Comparison of ENCODE assay signal across 5 worm cellular contexts in the genomic region with DNA sequence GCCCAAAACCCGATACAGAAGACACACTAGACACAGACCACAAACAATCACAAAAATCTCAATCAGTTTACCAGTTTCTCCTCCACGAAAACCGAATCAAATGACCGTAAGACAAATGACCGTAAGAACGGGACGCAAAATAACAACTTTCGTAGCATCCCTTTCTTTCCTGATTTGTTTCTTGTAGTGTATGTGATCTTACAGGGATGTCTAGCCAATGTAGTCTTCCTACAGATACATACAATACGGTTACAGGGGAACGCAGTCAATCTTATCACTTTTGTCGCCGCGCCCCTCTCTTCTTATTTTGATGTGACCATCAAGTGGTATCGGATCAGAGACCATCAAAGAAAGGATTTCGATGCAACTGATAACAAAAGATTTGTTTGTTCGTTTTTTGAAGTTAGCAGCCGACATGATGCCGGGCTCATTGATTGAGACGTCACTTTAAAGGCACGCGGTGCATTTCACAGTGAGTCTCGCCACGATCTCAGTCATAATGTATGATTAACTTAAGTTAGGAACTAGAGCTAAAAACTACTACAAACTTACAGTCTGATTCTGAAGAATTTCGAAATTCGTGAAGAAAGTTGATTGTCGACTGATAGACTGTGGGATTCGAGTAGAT.
A peak's percentile ranks its signal among the peaks of the same experiment; 100 is the strongest.
TF ChIP-seq lines count a peak whose summit lies in the region.

No protein-coding gene starts in this region.

TF ChIP-seq in whole organism, L1 larva, 84 proteins besides CTCF, POLR2A, EP300 and RAD21 (continues in another document):
- TF ChIP-seq nhr-77 (tag; optimal IDR thresholded peaks at IDR 0.05; lab: Kevin White, UChicago) (no peak), elt-2 (tag; optimal IDR thresholded peaks at IDR 0.05; lab: Kevin White, UChicago) (no peak), nhr-20 (tag; optimal IDR thresholded peaks at IDR 0.05; lab: Kevin White, UChicago) (peak; percentile 65), lin-14 (GFP tag; optimal IDR thresholded peaks at IDR 0.05; lab: Kevin White, UChicago) (peak; percentile 71), ceh-88 (GFP tag; IDR thresholded peaks at IDR 0.05; lab: Robert Waterston, UW) (no peak), lin-15B (tag; optimal IDR thresholded peaks at IDR 0.05; lab: Kevin White, UChicago) (no peak), ceh-82 (tag; optimal IDR thresholded peaks at IDR 0.05; lab: Kevin White, UChicago) (no peak), mef-2 (tag; optimal IDR thresholded peaks at IDR 0.05; lab: Kevin White, UChicago) (no peak), C04F5.9 (tag; optimal IDR thresholded peaks at IDR 0.05; lab: Kevin White, UChicago) (no peak), unc-98 (GFP tag; IDR thresholded peaks at IDR 0.05; lab: Robert Waterston, UW) (no peak), grh-1 (GFP tag; IDR thresholded peaks at IDR 0.05; lab: Robert Waterston, UW) (0 out of 2 replicates have a peak, but pooled peaks have one; percentile 8), fkh-8 (tag; optimal IDR thresholded peaks at IDR 0.05; lab: Kevin White, UChicago) (no peak), nhr-84 (tag; optimal IDR thresholded peaks at IDR 0.05; lab: Kevin White, UChicago) (no peak), nhr-11 (tag; optimal IDR thresholded peaks at IDR 0.05; lab: Kevin White, UChicago) (no peak), nhr-71 (tag; optimal IDR thresholded peaks at IDR 0.05; lab: Kevin White, UChicago) (peak; percentile 63), nhr-76 (tag; optimal IDR thresholded peaks at IDR 0.05; lab: Kevin White, UChicago) (no peak), sox-4 (tag; optimal IDR thresholded peaks at IDR 0.05; lab: Kevin White, UChicago) (no peak)

TF ChIP-seq in whole organism, L2 larva, 48 proteins besides CTCF, POLR2A, EP300 and RAD21 (continues in another document):
- no peak for TF ChIP-seq dmd-4 (tag; optimal IDR thresholded peaks at IDR 0.05; lab: Kevin White, UChicago)
- no peak for TF ChIP-seq egl-27 (tag; optimal IDR thresholded peaks at IDR 0.05; lab: Kevin White, UChicago)
- no peak for TF ChIP-seq Y55F3AM.14 (GFP tag; optimal IDR thresholded peaks at IDR 0.05; lab: Kevin White, UChicago)
- TF ChIP-seq unc-62 (GFP tag; optimal IDR thresholded peaks at IDR 0.05; lab: Kevin White, UChicago) = no peak
- no peak for TF ChIP-seq ztf-11 (tag; optimal IDR thresholded peaks at IDR 0.05; lab: Kevin White, UChicago)
- TF ChIP-seq C34F6.9 (tag; optimal IDR thresholded peaks at IDR 0.05; lab: Kevin White, UChicago) = no peak
- no peak for TF ChIP-seq nhr-12 (tag; optimal IDR thresholded peaks at IDR 0.05; lab: Kevin White, UChicago)
- TF ChIP-seq F13H6.1 (tag; optimal IDR thresholded peaks at IDR 0.05; lab: Kevin White, UChicago) = no peak
- TF ChIP-seq skn-1 (tag; optimal IDR thresholded peaks at IDR 0.05; lab: Kevin White, UChicago) = no peak
- peak; percentile 26 for TF ChIP-seq nhr-25 (tag; optimal IDR thresholded peaks at IDR 0.05; lab: Kevin White, UChicago)
- TF ChIP-seq blmp-1 (tag; optimal IDR thresholded peaks at IDR 0.05; lab: Kevin White, UChicago; ENCODE audit: insufficient read depth) = peak; percentile 33
- no peak for TF ChIP-seq ztf-1 (GFP tag; conservative IDR thresholded peaks at IDR 0.05; lab: Robert Waterston, UW)
- no peak for TF ChIP-seq nhr-10 (tag; optimal IDR thresholded peaks at IDR 0.05; lab: Kevin White, UChicago)
- no peak for TF ChIP-seq elt-1 (tag; optimal IDR thresholded peaks at IDR 0.05; lab: Kevin White, UChicago)
- peak; percentile 57 for TF ChIP-seq sma-3 (GFP tag; optimal IDR thresholded peaks at IDR 0.05; lab: Kevin White, UChicago)
- no peak for TF ChIP-seq snpc-4 (tag; optimal IDR thresholded peaks at IDR 0.05; lab: Kevin White, UChicago)
- peak; percentile 78 for TF ChIP-seq sma-9 (GFP tag; optimal IDR thresholded peaks at IDR 0.05; lab: Kevin White, UChicago)
- no peak for TF ChIP-seq sma-9 (tag; optimal IDR thresholded peaks at IDR 0.05; lab: Kevin White, UChicago)

TF ChIP-seq in whole organism, L3 larva, 47 proteins besides CTCF, POLR2A, EP300 and RAD21:
- TF ChIP-seq nhr-43 (tag; optimal IDR thresholded peaks at IDR 0.05; lab: Kevin White, UChicago; ENCODE audit: poor library complexity, severe bottlenecking) (peak; percentile 63), nhr-23 (tag; optimal IDR thresholded peaks at IDR 0.05; lab: Kevin White, UChicago) (peak; percentile 51), elt-3 (tag; optimal IDR thresholded peaks at IDR 0.05; lab: Kevin White, UChicago) (peak in 2 of 3 experiments; percentile 43 to 47), elt-2 (tag; optimal IDR thresholded peaks at IDR 0.05; lab: Kevin White, UChicago) (no peak), nhr-25 (tag; optimal IDR thresholded peaks at IDR 0.05; lab: Kevin White, UChicago) (peak; percentile 17)

TF ChIP-seq in whole organism, L4 larva, 104 proteins besides CTCF, POLR2A, EP300 and RAD21 (continues in another document):
- TF ChIP-seq lir-3 (tag; optimal IDR thresholded peaks at IDR 0.05; lab: Kevin White, UChicago) = no peak
- no peak for TF ChIP-seq lin-1 (GFP tag; IDR thresholded peaks at IDR 0.05; lab: Robert Waterston, UW)
- TF ChIP-seq gei-8 (GFP tag; optimal IDR thresholded peaks at IDR 0.05; lab: Kevin White, UChicago) = no peak
- peak in 1 of 2 experiments; percentile 47 for TF ChIP-seq mdl-1 (tag; optimal IDR thresholded peaks at IDR 0.05; lab: Kevin White, UChicago)
- TF ChIP-seq aly-2 (tag; optimal IDR thresholded peaks at IDR 0.05; lab: Kevin White, UChicago) = no peak
- TF ChIP-seq nhr-10 (tag; optimal IDR thresholded peaks at IDR 0.05; lab: Kevin White, UChicago) = no peak
- no peak for TF ChIP-seq ces-1 (GFP tag; optimal IDR thresholded peaks at IDR 0.05; lab: Kevin White, UChicago)
- no peak for TF ChIP-seq mdt-29 (GFP tag; IDR thresholded peaks at IDR 0.05; lab: Robert Waterston, UW)
- TF ChIP-seq hlh-11 (tag; optimal IDR thresholded peaks at IDR 0.05; lab: Kevin White, UChicago) = peak; percentile 58
- TF ChIP-seq arid-1 (GFP tag; conservative IDR thresholded peaks at IDR 0.05; lab: Robert Waterston, UW) = no peak
- TF ChIP-seq lin-39 (tag; optimal IDR thresholded peaks at IDR 0.05; lab: Kevin White, UChicago) = no peak
- no peak for TF ChIP-seq nhr-25 (tag; optimal IDR thresholded peaks at IDR 0.05; lab: Kevin White, UChicago; ENCODE audit: borderline replicate concordance, insufficient read depth)
- no peak for TF ChIP-seq zag-1 (tag; optimal IDR thresholded peaks at IDR 0.05; lab: Kevin White, UChicago)
- TF ChIP-seq ama-1 (optimal IDR thresholded peaks at IDR 0.05; lab: Kevin White, UChicago) = no peak
- TF ChIP-seq dmd-6 (GFP tag; IDR thresholded peaks at IDR 0.05; lab: Robert Waterston, UW) = 0 out of 2 replicates have a peak, but pooled peaks have one; percentile 9
- TF ChIP-seq egl-43 (GFP tag; IDR thresholded peaks at IDR 0.05; lab: Robert Waterston, UW) = no peak
- no peak for TF ChIP-seq ztf-7 (tag; optimal IDR thresholded peaks at IDR 0.05; lab: Kevin White, UChicago)
- peak; percentile 9 for TF ChIP-seq mxl-3 (GFP tag; optimal IDR thresholded peaks at IDR 0.05; lab: Kevin White, UChicago)
- TF ChIP-seq nhr-11 (tag; optimal IDR thresholded peaks at IDR 0.05; lab: Kevin White, UChicago) = no peak
- peak in 1 of 2 experiments; percentile 80 for TF ChIP-seq unc-62 (GFP tag; optimal IDR thresholded peaks at IDR 0.05 in 1 of 2; lab: Kevin White, UChicago)
- no peak for TF ChIP-seq unc-62 (tag; optimal IDR thresholded peaks at IDR 0.05; lab: Kevin White, UChicago)
- no peak for TF ChIP-seq vab-7 (GFP tag; IDR thresholded peaks at IDR 0.05; lab: Robert Waterston, UW)
- no peak for TF ChIP-seq madf-9 (GFP tag; conservative IDR thresholded peaks at IDR 0.05; lab: Robert Waterston, UW)
- no peak for TF ChIP-seq aha-1 (tag; lab: Kevin White, UChicago)
- TF ChIP-seq nhr-77 (tag; optimal IDR thresholded peaks at IDR 0.05; lab: Kevin White, UChicago) = peak; percentile 62

TF ChIP-seq in whole organism, young adult, 124 proteins besides CTCF, POLR2A, EP300 and RAD21:
- TF ChIP-seq lin-26 (GFP tag; IDR thresholded peaks at IDR 0.05; lab: Robert Waterston, UW) = peak; percentile 47; the same call in 1 of the 2 replicates
- peak; percentile 17 for TF ChIP-seq somi-1 (GFP tag; optimal IDR thresholded peaks at IDR 0.05; lab: Kevin White, UChicago)
- TF ChIP-seq nhr-90 (tag; optimal IDR thresholded peaks at IDR 0.05; lab: Kevin White, UChicago) = no peak
- TF ChIP-seq atf-7 (tag; optimal IDR thresholded peaks at IDR 0.05; lab: Kevin White, UChicago) = no peak
- no peak for TF ChIP-seq snpc-4 (GFP tag; optimal IDR thresholded peaks at IDR 0.05; lab: Kevin White, UChicago)
- peak in 3 of 4 experiments; percentile 14 to 79 (median 62) for TF ChIP-seq snpc-4 (tag; optimal IDR thresholded peaks at IDR 0.05; lab: Kevin White, UChicago)
